Fruit fly (Drosophila melanogaster) whole organism, embryonic: ENCODE results near the gene Bug22.

Experiments used
- B-H1 ChIP-seq: fragments of 200-800 bp; sonication (Bioruptor generic); IDR thresholded peaks from 3 replicates; pipeline ENCODE4 v1.3.6; 2022; ENCODE audit warnings: missing biosample characterization, missing genetic modification characterization
- CG12659 ChIP-seq: fragments of 200-800 bp; sonication (Bioruptor generic); optimal IDR thresholded peaks from 3 replicates; lab custom pipeline; 2017; ENCODE audit warnings: mild to moderate bottlenecking, missing biosample characterization, missing genetic modification reagents, missing genetic modification characterization
- CG13424 ChIP-seq: fragments of 200-800 bp; sonication (Bioruptor generic); optimal IDR thresholded peaks from 2 replicates; lab custom pipeline; 2019; ENCODE audit warnings: missing biosample characterization, mild to moderate bottlenecking, missing genetic modification characterization, moderate library complexity
- CG14710 ChIP-seq: fragments of 200-800 bp; sonication (Bioruptor generic); optimal IDR thresholded peaks from 3 replicates; lab custom pipeline; 2019; ENCODE audit warnings: missing biosample characterization, mild to moderate bottlenecking, missing genetic modification characterization, moderate library complexity
- CG14860 ChIP-seq: fragments of 200-800 bp; sonication (Bioruptor generic); IDR thresholded peaks from 3 replicates; pipeline ENCODE4 v1.3.6; 2022; ENCODE audit warnings: missing biosample characterization, missing genetic modification characterization; ENCODE audit not compliant: partially characterized antibody
- CG15269 ChIP-seq: fragments of 200-800 bp; sonication (Bioruptor generic); optimal IDR thresholded peaks from 2 replicates; lab custom pipeline; 2018; ENCODE audit warnings: missing biosample characterization, mild to moderate bottlenecking, missing genetic modification characterization, moderate library complexity
- CG15514 ChIP-seq: fragments of 200-800 bp; sonication (Bioruptor generic); optimal IDR thresholded peaks from 3 replicates; lab custom pipeline; 2017; ENCODE audit warnings: missing biosample characterization, missing genetic modification characterization, mild to moderate bottlenecking, moderate library complexity, missing genetic modification reagents
- CG1603 ChIP-seq: fragments of 200-800 bp; sonication (Bioruptor generic); optimal IDR thresholded peaks from 2 replicates; lab custom pipeline; 2019; ENCODE audit warnings: missing biosample characterization, mild to moderate bottlenecking, missing genetic modification characterization, moderate library complexity
- CG16815 ChIP-seq: fragments of 200-800 bp; sonication (Bioruptor generic); optimal IDR thresholded peaks from 3 replicates; lab custom pipeline; 2017; ENCODE audit warnings: missing biosample characterization, mild to moderate bottlenecking, missing genetic modification characterization
- CG17568 ChIP-seq: fragments of 200-800 bp; sonication (Bioruptor generic); optimal IDR thresholded peaks from 2 replicates; lab custom pipeline; 2018; ENCODE audit warnings: missing biosample characterization, mild to moderate bottlenecking, missing genetic modification characterization, moderate library complexity
- CG17829 ChIP-seq: fragments of 200-800 bp; optimal IDR thresholded peaks from 2 replicates; lab custom pipeline; 2019; ENCODE audit warnings: missing biosample characterization, mild to moderate bottlenecking, missing genetic modification characterization, moderate library complexity
- CG4328 ChIP-seq: fragments of 200-800 bp; sonication (Bioruptor generic); optimal IDR thresholded peaks from 3 replicates; lab custom pipeline; 2017; ENCODE audit warnings: missing biosample characterization, missing genetic modification reagents, missing genetic modification characterization
- CG6689 ChIP-seq: fragments of 200-800 bp; sonication (Bioruptor generic); IDR thresholded peaks from 2 replicates; pipeline ENCODE4 v1.3.6; 2022; ENCODE audit warnings: missing biosample characterization, missing genetic modification characterization
- CG8290 ChIP-seq, 3 experiments: fragments of 200-800 bp; sonication (Bioruptor generic); optimal IDR thresholded peaks; 2 replicates each; lab custom pipeline; 2016 to 2019; ENCODE audit warnings: missing biosample characterization in 3 of 3, missing genetic modification characterization in 3 of 3, mild to moderate bottlenecking in 2 of 3, moderate library complexity in 1 of 3
- CG9437 ChIP-seq: fragments of 200-800 bp; sonication (Bioruptor generic); optimal IDR thresholded peaks from 2 replicates; lab custom pipeline; 2018; ENCODE audit warnings: missing biosample characterization, mild to moderate bottlenecking, missing genetic modification characterization
- Camta ChIP-seq: fragments of 200-800 bp; sonication (Bioruptor generic); optimal IDR thresholded peaks from 2 replicates; lab custom pipeline; 2016; ENCODE audit warnings: missing biosample characterization, missing genetic modification characterization
- Ets97D ChIP-seq: fragments of 200-800 bp; sonication (Bioruptor generic); optimal IDR thresholded peaks from 3 replicates; lab custom pipeline; 2016; ENCODE audit warnings: missing biosample characterization, missing genetic modification characterization
- Fer2 ChIP-seq: fragments of 200-800 bp; sonication (Bioruptor generic); optimal IDR thresholded peaks from 2 replicates; lab custom pipeline; 2018; ENCODE audit warnings: missing biosample characterization, mild to moderate bottlenecking, missing genetic modification characterization, moderate library complexity
- Max ChIP-seq: fragments of 200-800 bp; sonication (Bioruptor generic); optimal IDR thresholded peaks from 2 replicates; lab custom pipeline; 2016; ENCODE audit warnings: missing biosample characterization, mild to moderate bottlenecking, missing genetic modification characterization
- Myb ChIP-seq: fragments of 200-800 bp; sonication (Bioruptor generic); optimal IDR thresholded peaks from 2 replicates; lab custom pipeline; 2016; ENCODE audit warnings: missing biosample characterization, missing genetic modification characterization
- NC2β ChIP-seq: fragments of 200-800 bp; sonication (Bioruptor generic); optimal IDR thresholded peaks from 2 replicates; lab custom pipeline; 2016; ENCODE audit warnings: missing biosample characterization, missing genetic modification characterization
- Neu2 ChIP-seq: fragments of 200-800 bp; sonication (Bioruptor generic); optimal IDR thresholded peaks from 3 replicates; lab custom pipeline; 2016; ENCODE audit warnings: missing biosample characterization, missing genetic modification characterization, borderline replicate concordance
- Opbp ChIP-seq: fragments of 200-800 bp; sonication (Bioruptor generic); IDR thresholded peaks from 3 replicates; pipeline ENCODE4 v1.3.6; 2022; ENCODE audit warnings: missing biosample characterization, missing genetic modification characterization; ENCODE audit not compliant: partially characterized antibody
- Poxn ChIP-seq: fragments of 200-800 bp; sonication (Bioruptor generic); IDR thresholded peaks from 2 replicates; pipeline ENCODE4 v1.3.6; 2022; ENCODE audit warnings: missing biosample characterization, missing genetic modification characterization
- Ptx1 ChIP-seq: fragments of 200-800 bp; sonication (Bioruptor generic); IDR thresholded peaks from 2 replicates; pipeline ENCODE4 v1.3.6; 2022; ENCODE audit warnings: missing biosample characterization, missing genetic modification characterization
- Scr ChIP-seq: fragments of 200-800 bp; sonication (Bioruptor generic); IDR thresholded peaks from 2 replicates; pipeline ENCODE4 v1.3.6; 2022; ENCODE audit warnings: missing biosample characterization, missing genetic modification characterization; ENCODE audit not compliant: partially characterized antibody
- br ChIP-seq: fragments of >200 bp; optimal IDR thresholded peaks from 2 replicates; lab custom pipeline; 2017
- cg ChIP-seq: fragments of 200-800 bp; sonication (Bioruptor generic); optimal IDR thresholded peaks from 3 replicates; lab custom pipeline; 2019; ENCODE audit warnings: missing biosample characterization, mild to moderate bottlenecking, missing genetic modification characterization, moderate library complexity
- chinmo ChIP-seq: fragments of 200-800 bp; sonication (Bioruptor generic); IDR thresholded peaks from 4 replicates; pipeline ENCODE4 v1.3.6; 2022; ENCODE audit warnings: missing biosample characterization, missing genetic modification characterization; ENCODE audit not compliant: partially characterized antibody
- crp ChIP-seq, 2 experiments: fragments of 200-800 bp; sonication (Bioruptor generic); optimal IDR thresholded peaks; 2 replicates in 1 of 2; 3 replicates in 1 of 2; lab custom pipeline; 2017; ENCODE audit warnings: missing biosample characterization in 2 of 2, missing genetic modification characterization in 2 of 2, mild to moderate bottlenecking in 1 of 2, moderate library complexity in 1 of 2
- esg ChIP-seq: fragments of 200-800 bp; sonication (Bioruptor generic); conservative IDR thresholded peaks from 2 replicates; pipeline ENCODE4 v1.3.6; 2022; ENCODE audit warnings: missing biosample characterization, missing genetic modification characterization
- ewg ChIP-seq: fragments of 200-800 bp; sonication (Bioruptor generic); optimal IDR thresholded peaks from 3 replicates; lab custom pipeline; 2017; ENCODE audit warnings: mild to moderate bottlenecking, missing biosample characterization, missing genetic modification reagents, missing genetic modification characterization
- fu2 ChIP-seq: fragments of 200-800 bp; sonication (Bioruptor generic); optimal IDR thresholded peaks from 2 replicates; lab custom pipeline; 2016; ENCODE audit warnings: missing biosample characterization, missing genetic modification characterization
- gem ChIP-seq: fragments of 200-800 bp; sonication (Bioruptor generic); optimal IDR thresholded peaks from 2 replicates; lab custom pipeline; 2019; ENCODE audit warnings: missing biosample characterization, mild to moderate bottlenecking, missing genetic modification characterization, moderate library complexity
- gro ChIP-seq: fragments of 200-800 bp; sonication (Bioruptor generic); optimal IDR thresholded peaks from 2 replicates; lab custom pipeline; 2016; ENCODE audit warnings: missing biosample characterization, missing genetic modification characterization
- gt ChIP-seq: fragments of 200-800 bp; sonication (Bioruptor generic); IDR thresholded peaks from 2 replicates; pipeline ENCODE4 v1.3.6; 2022; ENCODE audit warnings: missing biosample characterization, missing genetic modification characterization
- h ChIP-seq: fragments of >200 bp; optimal IDR thresholded peaks from 2 replicates; lab custom pipeline; 2017
- hth ChIP-seq: fragments of >200 bp; optimal IDR thresholded peaks from 2 replicates; lab custom pipeline; 2017; ENCODE audit warnings: inconsistent platforms
- jumu ChIP-seq: fragments of 200-800 bp; sonication (Bioruptor generic); optimal IDR thresholded peaks from 3 replicates; lab custom pipeline; 2016; ENCODE audit warnings: missing biosample characterization, missing genetic modification characterization
- kah ChIP-seq: fragments of 200-800 bp; sonication (Bioruptor generic); optimal IDR thresholded peaks from 2 replicates; lab custom pipeline; 2018; ENCODE audit warnings: missing biosample characterization, mild to moderate bottlenecking, missing genetic modification characterization
- nmo ChIP-seq: fragments of 200-800 bp; sonication (Bioruptor generic); optimal IDR thresholded peaks from 2 replicates; lab custom pipeline; 2018; ENCODE audit warnings: missing biosample characterization, mild to moderate bottlenecking, missing genetic modification characterization, moderate library complexity
- pzg ChIP-seq: fragments of 200-800 bp; sonication (Bioruptor generic); optimal IDR thresholded peaks from 3 replicates; lab custom pipeline; 2018; ENCODE audit warnings: missing biosample characterization, mild to moderate bottlenecking, missing genetic modification characterization, moderate library complexity
- repo ChIP-seq: fragments of 200-800 bp; sonication (Bioruptor generic); optimal IDR thresholded peaks from 2 replicates; lab custom pipeline; 2016; ENCODE audit warnings: missing biosample characterization, missing genetic modification characterization
- salm ChIP-seq: fragments of 200-800 bp; sonication (Bioruptor generic); optimal IDR thresholded peaks from 2 replicates; lab custom pipeline; 2018; ENCODE audit warnings: missing biosample characterization, mild to moderate bottlenecking, missing genetic modification characterization
- schlank ChIP-seq: fragments of 200-800 bp; sonication (Bioruptor generic); optimal IDR thresholded peaks from 2 replicates; lab custom pipeline; 2018; ENCODE audit warnings: missing biosample characterization, mild to moderate bottlenecking, missing genetic modification characterization
- stwl ChIP-seq: fragments of 200-800 bp; sonication (Bioruptor generic); optimal IDR thresholded peaks from 3 replicates; lab custom pipeline; 2018; ENCODE audit warnings: missing biosample characterization, mild to moderate bottlenecking, missing genetic modification characterization, moderate library complexity
- trem ChIP-seq: fragments of 200-800 bp; optimal IDR thresholded peaks from 3 replicates; lab custom pipeline; 2019; ENCODE audit warnings: missing biosample characterization, mild to moderate bottlenecking, missing genetic modification characterization, moderate library complexity
- zen ChIP-seq: fragments of 200-800 bp; sonication (Bioruptor generic); optimal IDR thresholded peaks from 3 replicates; lab custom pipeline; 2018; ENCODE audit warnings: missing biosample characterization, mild to moderate bottlenecking, missing genetic modification characterization, moderate library complexity
- zen2 ChIP-seq: fragments of 200-800 bp; sonication (Bioruptor generic); IDR thresholded peaks from 3 replicates; pipeline ENCODE4 v1.3.6; 2022; ENCODE audit warnings: missing biosample characterization, missing genetic modification characterization; ENCODE audit not compliant: partially characterized antibody
- zfh1 ChIP-seq: fragments of 200-800 bp; sonication (Bioruptor generic); IDR thresholded peaks from 3 replicates; pipeline ENCODE4 v1.3.6; 2022; ENCODE audit warnings: missing biosample characterization, missing genetic modification characterization

Gene Bug22

dm6 chr2L:10439174-10439573 is 8.5 kb upstream of the Bug22 start, which contains the start of gene Nse4:
Gene Nse4 (plus strand): TSS chr2L:10439440.
- TF ChIP-seq h (lab: Kevin White, UChicago) (no peak), B-H1 (GFP tag; lab: Robert Waterston, UW) (no peak), nmo (GFP tag; lab: Kevin White, UChicago) (peak; percentile 15), Ets97D (GFP tag; lab: Kevin White, UChicago) (peak; percentile 23), CG14710 (tag; lab: Kevin White, UChicago) (peak; percentile 34), CG4328 (GFP tag; lab: Kevin White, UChicago) (no peak), Max (no peak), esg (no peak), CG17829 (tag; lab: Kevin White, UChicago) (peak; percentile 10), Poxn (GFP tag; lab: Robert Waterston, UW) (no peak), schlank (no peak), CG8290 (GFP tag; optimal IDR thresholded peaks at IDR 0.05; lab: Kevin White, UChicago) (peak; percentile 38), CG8290 (tag; optimal IDR thresholded peaks at IDR 0.05; lab: Kevin White, UChicago) (no peak), CG12659 (GFP tag; lab: Kevin White, UChicago) (peak; percentile 65), chinmo (GFP tag; lab: Robert Waterston, UW) (peak; percentile 85; the same call in 2 of the 4 replicates), Myb (GFP tag; lab: Kevin White, UChicago) (peak; percentile 4), Fer2 (tag; lab: Kevin White, UChicago) (no peak), CG15269 (tag; lab: Kevin White, UChicago) (no peak), repo (no peak), hth (lab: Kevin White, UChicago) (no peak), CG16815 (no peak), CG1603 (tag; lab: Kevin White, UChicago) (peak; percentile 99), NC2β (GFP tag; lab: Kevin White, UChicago) (no peak), trem (tag; lab: Kevin White, UChicago) (peak; percentile 37), cg (no peak), gt (no peak), Scr (GFP tag; lab: Robert Waterston, UW) (peak; percentile 79), zfh1 (GFP tag; lab: Robert Waterston, UW) (no peak), CG17568 (no peak), gem (no peak), crp (GFP tag; optimal IDR thresholded peaks at IDR 0.05; lab: Kevin White, UChicago) (peak in 1 of 2 experiments; percentile 70), zen2 (GFP tag; lab: Robert Waterston, UW) (peak; percentile 77), CG6689 (no peak), jumu (GFP tag; lab: Kevin White, UChicago) (no peak), CG14860 (GFP tag; lab: Robert Waterston, UW) (peak; percentile 93), CG15514 (GFP tag; lab: Kevin White, UChicago) (peak; percentile 25), gro (GFP tag; lab: Kevin White, UChicago) (no peak), kah (GFP tag; lab: Kevin White, UChicago) (no peak), ewg (no peak), Opbp (GFP tag; lab: Robert Waterston, UW) (peak; percentile 77; the same call in 2 of the 3 replicates), fu2 (GFP tag; lab: Kevin White, UChicago) (no peak), pzg (GFP tag; lab: Kevin White, UChicago) (peak; percentile 61), Camta (GFP tag; lab: Kevin White, UChicago) (no peak), br (lab: Kevin White, UChicago) (no peak), zen (peak; percentile 15), Neu2 (GFP tag; lab: Kevin White, UChicago) (no peak), salm (tag; lab: Kevin White, UChicago) (no peak), CG9437 (no peak), CG13424 (no peak), stwl (tag; lab: Kevin White, UChicago) (peak; percentile 79), Ptx1 (GFP tag; lab: Robert Waterston, UW) (no peak)
